Fruit fly (Drosophila melanogaster) whole organism, wandering third instar larva: Measurements from ENCODE around the gene sNPF.

Experiments used
- N ChIP-seq: fragments of >200 bp; optimal IDR thresholded peaks from 2 replicates; lab custom pipeline; 2018; ENCODE audit warnings: missing biosample characterization, missing external identifiers, missing genetic modification characterization
- br ChIP-seq: fragments of 200-800 bp; sonication (Bioruptor generic); optimal IDR thresholded peaks from 2 replicates; lab custom pipeline; 2016; ENCODE audit warnings: missing biosample characterization, missing genetic modification characterization
- lola ChIP-seq: fragments of >200 bp; optimal IDR thresholded peaks from 2 replicates; lab custom pipeline; 2017; ENCODE audit warnings: missing biosample characterization, missing genetic modification characterization
- pan ChIP-seq: fragments of >200 bp; optimal IDR thresholded peaks from 2 replicates; lab custom pipeline; 2017
- usp ChIP-seq: fragments of >200 bp; optimal IDR thresholded peaks from 2 replicates; lab custom pipeline; 2017; ENCODE audit warnings: missing biosample characterization, missing genetic modification characterization

- TF ChIP-seq br (GFP tag; lab: Kevin White, UChicago), result no peak
- TF ChIP-seq pan, result no peak
- no peak for TF ChIP-seq usp
- no peak for TF ChIP-seq N (GFP tag; lab: Kevin White, UChicago)
- no peak for TF ChIP-seq lola (GFP tag; lab: Kevin White, UChicago)
Measured at dm6 chr2L:20104526-20104925, 76.8 kb downstream of the sNPF start.
